Fruit fly (Drosophila melanogaster): ENCODE data around the gene CG12236.

Gene CG12236

dm6 chrX:5916494-5917309 lies 8.8 kb downstream of the CG12236 start, which contains the start of the genes Shmt and CG3726 (continued):
- no peak for TF ChIP-seq ftz-f1 (GFP tag; optimal IDR thresholded peaks at IDR 0.05)
- peak; percentile 22 for TF ChIP-seq MBD-R2 (GFP tag; IDR thresholded peaks at IDR 0.05)
- no peak for TF ChIP-seq Side (GFP tag; optimal IDR thresholded peaks at IDR 0.05)
- TF ChIP-seq pita (GFP tag; optimal IDR thresholded peaks at IDR 0.05) = peak; percentile 16
- TF ChIP-seq CG10366 (GFP tag; IDR thresholded peaks at IDR 0.05) = no peak
- no peak for TF ChIP-seq CG3281 (GFP tag; optimal IDR thresholded peaks at IDR 0.05)
- no peak for TF ChIP-seq exex (tag; optimal IDR thresholded peaks at IDR 0.05)
- peak; percentile 75 for TF ChIP-seq Dp (GFP tag; optimal IDR thresholded peaks at IDR 0.05)
- no peak for TF ChIP-seq CG17361 (GFP tag; IDR thresholded peaks at IDR 0.05)
- TF ChIP-seq CG15514 (GFP tag; optimal IDR thresholded peaks at IDR 0.05) = peak; percentile 45
- peak; percentile 24 for TF ChIP-seq pzg (GFP tag; optimal IDR thresholded peaks at IDR 0.05)
- TF ChIP-seq br (optimal IDR thresholded peaks at IDR 0.05) = no peak
- no peak for TF ChIP-seq CG17612 (GFP tag; IDR thresholded peaks at IDR 0.05)
- peak; percentile 1 for TF ChIP-seq hkb (optimal IDR thresholded peaks at IDR 0.05)
- TF ChIP-seq hkb (GFP tag; IDR thresholded peaks at IDR 0.05) = no peak
- peak; percentile 37; the same call in 1 of the 2 replicates for TF ChIP-seq amos (GFP tag; IDR thresholded peaks at IDR 0.05; ENCODE audit: partially characterized antibody)
- no peak for TF ChIP-seq zfh2 (GFP tag; optimal IDR thresholded peaks at IDR 0.05)
- TF ChIP-seq crp (GFP tag; optimal IDR thresholded peaks at IDR 0.05) = peak; percentile 5 to 90
- TF ChIP-seq Sry-β (GFP tag; optimal IDR thresholded peaks at IDR 0.05) = no peak
- no peak for TF ChIP-seq prd (optimal IDR thresholded peaks at IDR 0.05)
- no peak for TF ChIP-seq prd (GFP tag; IDR thresholded peaks at IDR 0.05)
- TF ChIP-seq CG12769 (tag; optimal IDR thresholded peaks at IDR 0.05) = peak; percentile 49
- TF ChIP-seq vvl (GFP tag; IDR thresholded peaks at IDR 0.05) = 0 out of 2 replicates have a peak, but pooled peaks have one; percentile 33
- no peak for TF ChIP-seq CG2875 (GFP tag; optimal IDR thresholded peaks at IDR 0.05)
- TF ChIP-seq Med (GFP tag) = peak; percentile 73
- TF ChIP-seq CG1603 (tag; optimal IDR thresholded peaks at IDR 0.05) = peak; percentile 0
- TF ChIP-seq HHEX (GFP tag; optimal IDR thresholded peaks at IDR 0.05) = no peak
- TF ChIP-seq CG16779 (GFP tag; IDR thresholded peaks at IDR 0.05) = no peak
- TF ChIP-seq E2f1 (GFP tag; IDR thresholded peaks at IDR 0.05) = no peak
- no peak for TF ChIP-seq CG1792 (GFP tag; optimal IDR thresholded peaks at IDR 0.05)
- no peak for TF ChIP-seq H2.0 (GFP tag; IDR thresholded peaks at IDR 0.05)
- 0 out of 2 replicates have a peak, but pooled peaks have one; percentile 20 for TF ChIP-seq hbn (GFP tag; IDR thresholded peaks at IDR 0.05; ENCODE audit: partially characterized antibody)
- TF ChIP-seq CG12071 (GFP tag; optimal IDR thresholded peaks at IDR 0.05) = peak; percentile 44
- no peak for TF ChIP-seq unc-4 (GFP tag; IDR thresholded peaks at IDR 0.05; ENCODE audit: partially characterized antibody)
- TF ChIP-seq CG15073 (GFP tag; optimal IDR thresholded peaks at IDR 0.05) = no peak
- TF ChIP-seq p53 (GFP tag; optimal IDR thresholded peaks at IDR 0.05) = no peak
- TF ChIP-seq CG3407 (GFP tag; optimal IDR thresholded peaks at IDR 0.05) = no peak
- TF ChIP-seq nom (GFP tag; optimal IDR thresholded peaks at IDR 0.05) = peak; percentile 57
- peak; percentile 9 for TF ChIP-seq caup (GFP tag; optimal IDR thresholded peaks at IDR 0.05; ENCODE audit: severe bottlenecking)
- peak; percentile 24 for TF ChIP-seq Hmr (GFP tag; optimal IDR thresholded peaks at IDR 0.05)
- TF ChIP-seq fu2 (GFP tag; optimal IDR thresholded peaks at IDR 0.05) = no peak
- no peak for TF ChIP-seq CG2129 (GFP tag; IDR thresholded peaks at IDR 0.05; ENCODE audit: partially characterized antibody)
- TF ChIP-seq CG18011 (GFP tag; optimal IDR thresholded peaks at IDR 0.05) = no peak
- TF ChIP-seq CG4404 (GFP tag; IDR thresholded peaks at IDR 0.05) = no peak
- peak; percentile 45 for TF ChIP-seq BEAF-32 (GFP tag; optimal IDR thresholded peaks at IDR 0.05)
- no peak for TF ChIP-seq Kr (GFP tag; optimal IDR thresholded peaks at IDR 0.05)
- TF ChIP-seq CG2678 (tag; optimal IDR thresholded peaks at IDR 0.05) = peak; percentile 10
- peak in 1 of 2 experiments; percentile 13 for TF ChIP-seq Pdp1 (GFP tag; optimal IDR thresholded peaks at IDR 0.05)

Data from whole organism, embryonic.